Fruit fly (Drosophila melanogaster) whole organism, prepupa: Measurements from ENCODE around the gene scyl.

Experiments
- Blimp-1 ChIP-seq: fragments of 200-800 bp; sonication (Bioruptor generic); optimal IDR thresholded peaks from 3 replicates; lab custom pipeline; 2017; ENCODE audit warnings: missing biosample characterization, missing genetic modification characterization, mild to moderate bottlenecking, moderate library complexity, missing genetic modification reagents
- CG10631 ChIP-seq: fragments of 200-800 bp; sonication (Bioruptor generic); optimal IDR thresholded peaks from 2 replicates; lab custom pipeline; 2016; ENCODE audit warnings: missing biosample characterization, missing genetic modification characterization
- CG10669 ChIP-seq: fragments of 200-800 bp; sonication (Bioruptor generic); optimal IDR thresholded peaks from 3 replicates; lab custom pipeline; 2018; ENCODE audit warnings: missing biosample characterization, mild to moderate bottlenecking, missing genetic modification characterization, moderate library complexity
- CG11762 ChIP-seq: fragments of 200-800 bp; sonication (Bioruptor generic); optimal IDR thresholded peaks from 3 replicates; lab custom pipeline; 2016; ENCODE audit warnings: missing biosample characterization, missing genetic modification characterization; ENCODE audit not compliant: insufficient read depth
- CG11902 ChIP-seq: fragments of 200-800 bp; sonication (Bioruptor generic); optimal IDR thresholded peaks from 3 replicates; lab custom pipeline; 2016; ENCODE audit warnings: missing biosample characterization, missing genetic modification characterization
- CG15336 ChIP-seq: fragments of 200-800 bp; sonication (Bioruptor generic); IDR thresholded peaks from 2 replicates; pipeline ENCODE4 v1.3.6; 2022; ENCODE audit warnings: missing biosample characterization, missing genetic modification characterization
- CG1621 ChIP-seq: fragments of 200-800 bp; sonication (Bioruptor generic); optimal IDR thresholded peaks from 3 replicates; lab custom pipeline; 2018; ENCODE audit warnings: missing biosample characterization, mild to moderate bottlenecking, missing genetic modification characterization
- CG16779 ChIP-seq: fragments of 200-800 bp; sonication (Bioruptor generic); optimal IDR thresholded peaks from 3 replicates; lab custom pipeline; 2017; ENCODE audit warnings: missing biosample characterization, mild to moderate bottlenecking, missing genetic modification characterization
- CG3032 ChIP-seq: fragments of 200-800 bp; optimal IDR thresholded peaks from 2 replicates; lab custom pipeline; 2019; ENCODE audit warnings: missing biosample characterization, mild to moderate bottlenecking, missing genetic modification characterization, moderate library complexity
- CG31627 ChIP-seq: fragments of 200-800 bp; sonication (Bioruptor generic); optimal IDR thresholded peaks from 3 replicates; lab custom pipeline; 2016; ENCODE audit warnings: missing biosample characterization, missing genetic modification characterization
- CG3919 ChIP-seq: fragments of 200-800 bp; sonication (Bioruptor generic); optimal IDR thresholded peaks from 3 replicates; lab custom pipeline; 2016; ENCODE audit warnings: missing biosample characterization, missing genetic modification characterization
- CG4318 ChIP-seq: fragments of 200-800 bp; sonication (Bioruptor generic); optimal IDR thresholded peaks from 3 replicates; lab custom pipeline; 2017; ENCODE audit warnings: missing biosample characterization, mild to moderate bottlenecking, missing genetic modification characterization
- CG6276 ChIP-seq: fragments of 200-800 bp; sonication (Bioruptor generic); optimal IDR thresholded peaks from 2 replicates; lab custom pipeline; 2017; ENCODE audit warnings: missing biosample characterization, mild to moderate bottlenecking, missing genetic modification characterization
- CG6792 ChIP-seq: fragments of 200-800 bp; sonication (Bioruptor generic); optimal IDR thresholded peaks from 3 replicates; lab custom pipeline; 2016; ENCODE audit warnings: missing biosample characterization, missing genetic modification characterization
- CG6808 ChIP-seq: fragments of 200-800 bp; sonication (Bioruptor generic); optimal IDR thresholded peaks from 3 replicates; lab custom pipeline; 2017; ENCODE audit warnings: missing biosample characterization, missing genetic modification characterization, mild to moderate bottlenecking, moderate library complexity, missing genetic modification reagents
- CG6854 ChIP-seq: fragments of 200-800 bp; sonication (Bioruptor generic); optimal IDR thresholded peaks from 2 replicates; lab custom pipeline; 2017; ENCODE audit warnings: missing biosample characterization, mild to moderate bottlenecking, missing genetic modification characterization
- CG7368 ChIP-seq: fragments of 200-800 bp; sonication (Bioruptor generic); optimal IDR thresholded peaks from 3 replicates; lab custom pipeline; 2016; ENCODE audit warnings: missing biosample characterization, missing genetic modification characterization
- CG8119 ChIP-seq: fragments of 200-800 bp; sonication (Bioruptor generic); IDR thresholded peaks from 3 replicates; pipeline ENCODE4 v1.3.6; 2022; ENCODE audit warnings: missing biosample characterization, missing genetic modification characterization
- CG8319 ChIP-seq: fragments of 200-800 bp; sonication (Bioruptor generic); optimal IDR thresholded peaks from 3 replicates; lab custom pipeline; 2016; ENCODE audit warnings: missing biosample characterization, missing genetic modification characterization
- CG8632 ChIP-seq: fragments of 200-800 bp; sonication (Bioruptor generic); optimal IDR thresholded peaks from 3 replicates; lab custom pipeline; 2016; ENCODE audit warnings: missing biosample characterization, missing genetic modification characterization
- Eip78C ChIP-seq: fragments of 200-800 bp; sonication (Bioruptor generic); peaks from one replicate; lab custom pipeline; 2016; ENCODE audit warnings: missing biosample characterization, missing genetic modification characterization
- Eip93F ChIP-seq: fragments of 200-800 bp; sonication (Bioruptor generic); optimal IDR thresholded peaks from 2 replicates; lab custom pipeline; 2016; ENCODE audit warnings: missing biosample characterization, mild to moderate bottlenecking, missing genetic modification characterization
- Ets96B ChIP-seq: fragments of 200-800 bp; optimal IDR thresholded peaks from 2 replicates; lab custom pipeline; 2019; ENCODE audit warnings: missing biosample characterization, mild to moderate bottlenecking, missing genetic modification characterization, moderate library complexity
- Hr39 ChIP-seq: fragments of 200-800 bp; sonication (Bioruptor generic); optimal IDR thresholded peaks from 2 replicates; lab custom pipeline; 2016; ENCODE audit warnings: missing biosample characterization, missing genetic modification characterization
- Hr4 ChIP-seq: fragments of 200-800 bp; sonication (Bioruptor generic); optimal IDR thresholded peaks from 3 replicates; lab custom pipeline; 2016; ENCODE audit warnings: missing biosample characterization, missing genetic modification characterization
- Lpt ChIP-seq: fragments of 200-800 bp; sonication (Bioruptor generic); optimal IDR thresholded peaks from 3 replicates; lab custom pipeline; 2016; ENCODE audit warnings: missing biosample characterization, missing genetic modification characterization
- Met ChIP-seq: fragments of 200-800 bp; sonication (Bioruptor generic); optimal IDR thresholded peaks from 3 replicates; lab custom pipeline; 2016; ENCODE audit warnings: missing biosample characterization, missing genetic modification characterization
- Smox ChIP-seq: fragments of 200-800 bp; sonication (Bioruptor generic); optimal IDR thresholded peaks from 3 replicates; lab custom pipeline; 2016; ENCODE audit warnings: missing biosample characterization, missing genetic modification characterization
- Sox102F ChIP-seq: fragments of 200-800 bp; sonication (Bioruptor generic); optimal IDR thresholded peaks from 2 replicates; lab custom pipeline; 2016; ENCODE audit warnings: missing biosample characterization, mild to moderate bottlenecking, missing genetic modification characterization
- Sox14 ChIP-seq: fragments of 200-800 bp; sonication (Bioruptor generic); optimal IDR thresholded peaks from 3 replicates; lab custom pipeline; 2016; ENCODE audit warnings: missing biosample characterization, missing genetic modification characterization
- Sox15 ChIP-seq: fragments of 200-800 bp; sonication (Bioruptor generic); optimal IDR thresholded peaks from 3 replicates; lab custom pipeline; 2016; ENCODE audit warnings: missing biosample characterization, missing genetic modification characterization
- acj6 ChIP-seq: fragments of 200-800 bp; sonication (Bioruptor generic); optimal IDR thresholded peaks from 3 replicates; lab custom pipeline; 2016; ENCODE audit warnings: missing biosample characterization, missing genetic modification characterization
- cyc ChIP-seq: fragments of 200-800 bp; sonication (Bioruptor generic); optimal IDR thresholded peaks from 3 replicates; lab custom pipeline; 2016; ENCODE audit warnings: missing biosample characterization, missing genetic modification characterization
- dac ChIP-seq: fragments of 200-800 bp; sonication (Bioruptor generic); optimal IDR thresholded peaks from 2 replicates; lab custom pipeline; 2017; ENCODE audit warnings: missing biosample characterization, mild to moderate bottlenecking, missing genetic modification characterization
- dsx ChIP-seq: fragments of 200-800 bp; optimal IDR thresholded peaks from 3 replicates; lab custom pipeline; 2019; ENCODE audit warnings: missing biosample characterization, mild to moderate bottlenecking, missing genetic modification characterization, moderate library complexity; ENCODE audit not compliant: poor library complexity, severe bottlenecking
- eg ChIP-seq: fragments of 200-800 bp; sonication (Bioruptor generic); IDR thresholded peaks from 3 replicates; pipeline ENCODE4 v1.3.6; 2022; ENCODE audit warnings: missing biosample characterization, missing genetic modification characterization
- esn ChIP-seq: fragments of 200-800 bp; sonication (Bioruptor generic); optimal IDR thresholded peaks from 2 replicates; lab custom pipeline; 2016; ENCODE audit warnings: missing biosample characterization, mild to moderate bottlenecking, missing genetic modification characterization, moderate library complexity
- fkh ChIP-seq: fragments of 200-800 bp; sonication (Bioruptor generic); optimal IDR thresholded peaks from 3 replicates; lab custom pipeline; 2017; ENCODE audit warnings: missing biosample characterization, mild to moderate bottlenecking, missing genetic modification characterization, moderate library complexity
- net ChIP-seq: fragments of 200-800 bp; sonication (Bioruptor generic); optimal IDR thresholded peaks from 3 replicates; lab custom pipeline; 2016; ENCODE audit warnings: missing biosample characterization, missing genetic modification characterization
- pdm3 ChIP-seq: fragments of 200-800 bp; sonication (Bioruptor generic); optimal IDR thresholded peaks from 3 replicates; lab custom pipeline; 2016; ENCODE audit warnings: missing biosample characterization, missing genetic modification characterization
- salr ChIP-seq, 2 experiments: fragments of 200-800 bp; sonication (Bioruptor generic); optimal IDR thresholded peaks; 3 replicates each; lab custom pipeline; 2016 to 2018; ENCODE audit warnings: missing biosample characterization in 2 of 2, missing genetic modification characterization in 2 of 2, mild to moderate bottlenecking in 1 of 2
- spab ChIP-seq: fragments of 200-800 bp; sonication (Bioruptor generic); optimal IDR thresholded peaks from 2 replicates; lab custom pipeline; 2017; ENCODE audit warnings: missing biosample characterization, mild to moderate bottlenecking, missing genetic modification characterization, missing genetic modification reagents
- ss ChIP-seq, 2 experiments: fragments of 200-800 bp; sonication (Bioruptor generic); optimal IDR thresholded peaks; 2 replicates in 1 of 2; 3 replicates in 1 of 2; lab custom pipeline; 2017 to 2018; ENCODE audit warnings: mild to moderate bottlenecking in 2 of 2, missing biosample characterization in 2 of 2, missing genetic modification characterization in 2 of 2, moderate library complexity in 1 of 2
- svp ChIP-seq: fragments of 200-800 bp; sonication (Bioruptor generic); peaks from one replicate; lab custom pipeline; 2016; ENCODE audit warnings: missing biosample characterization, missing genetic modification characterization
- vri ChIP-seq: fragments of 200-800 bp; sonication (Bioruptor generic); optimal IDR thresholded peaks from 3 replicates; lab custom pipeline; 2016; ENCODE audit warnings: missing biosample characterization, mild to moderate bottlenecking, missing genetic modification characterization

The scyl gene

DNA sequence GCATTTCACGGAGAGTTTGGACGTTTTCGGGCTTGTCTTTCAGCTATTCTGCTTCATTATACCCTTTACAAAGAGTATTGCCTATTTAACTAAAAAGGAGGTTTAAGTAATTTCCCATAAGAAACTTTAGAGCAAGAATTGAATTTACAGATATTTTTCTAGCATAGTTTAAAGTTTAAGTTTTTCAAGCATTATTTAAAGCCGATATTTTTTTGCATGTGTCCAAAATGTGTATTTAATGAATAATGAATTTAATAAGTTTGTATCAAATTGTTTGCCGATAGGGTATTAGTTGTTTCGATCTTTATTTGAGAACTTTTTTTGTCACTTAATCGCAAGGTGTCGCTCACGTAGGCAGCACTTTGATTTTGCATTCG lies 44.7 kb downstream of the scyl start (continued):
- peak; percentile 88 for TF ChIP-seq Sox102F (GFP tag; lab: Kevin White, UChicago)
- TF ChIP-seq Eip78C, result peak; percentile 97
- peak; percentile 68 for TF ChIP-seq Hr4 (GFP tag; lab: Kevin White, UChicago)
- TF ChIP-seq CG6854 (GFP tag; lab: Kevin White, UChicago), result peak; percentile 71
- TF ChIP-seq CG15336 (GFP tag; lab: Robert Waterston, UW), result peak; percentile 80
- no peak for TF ChIP-seq dsx (GFP tag; lab: Kevin White, UChicago)
- peak; percentile 86 for TF ChIP-seq Smox
- TF ChIP-seq CG4318 (GFP tag; lab: Kevin White, UChicago), result peak; percentile 55
- peak; percentile 85 for TF ChIP-seq pdm3
- TF ChIP-seq salr (GFP tag; optimal IDR thresholded peaks at IDR 0.05; lab: Kevin White, UChicago), result peak in 1 of 2 experiments; percentile 29
- TF ChIP-seq Hr39 (GFP tag; lab: Kevin White, UChicago), result peak; percentile 90
- TF ChIP-seq vri, result peak; percentile 58
- peak; percentile 76 for TF ChIP-seq CG8632
- peak; percentile 58 for TF ChIP-seq CG3032 (tag; lab: Kevin White, UChicago)
- TF ChIP-seq CG10631 (GFP tag; lab: Kevin White, UChicago), result peak; percentile 70
- TF ChIP-seq CG3919 (GFP tag; lab: Kevin White, UChicago), result peak; percentile 87
- peak; percentile 77 for TF ChIP-seq CG6792 (GFP tag; lab: Kevin White, UChicago)
- TF ChIP-seq Sox15 (GFP tag; lab: Kevin White, UChicago), result peak; percentile 74
- TF ChIP-seq CG8119, result peak; percentile 81
- TF ChIP-seq dac, result no peak
- TF ChIP-seq CG10669 (GFP tag; lab: Kevin White, UChicago), result peak; percentile 70
- peak; percentile 71 for TF ChIP-seq CG7368 (GFP tag; lab: Kevin White, UChicago)
- TF ChIP-seq cyc (GFP tag; lab: Kevin White, UChicago), result peak; percentile 93

DNA sequence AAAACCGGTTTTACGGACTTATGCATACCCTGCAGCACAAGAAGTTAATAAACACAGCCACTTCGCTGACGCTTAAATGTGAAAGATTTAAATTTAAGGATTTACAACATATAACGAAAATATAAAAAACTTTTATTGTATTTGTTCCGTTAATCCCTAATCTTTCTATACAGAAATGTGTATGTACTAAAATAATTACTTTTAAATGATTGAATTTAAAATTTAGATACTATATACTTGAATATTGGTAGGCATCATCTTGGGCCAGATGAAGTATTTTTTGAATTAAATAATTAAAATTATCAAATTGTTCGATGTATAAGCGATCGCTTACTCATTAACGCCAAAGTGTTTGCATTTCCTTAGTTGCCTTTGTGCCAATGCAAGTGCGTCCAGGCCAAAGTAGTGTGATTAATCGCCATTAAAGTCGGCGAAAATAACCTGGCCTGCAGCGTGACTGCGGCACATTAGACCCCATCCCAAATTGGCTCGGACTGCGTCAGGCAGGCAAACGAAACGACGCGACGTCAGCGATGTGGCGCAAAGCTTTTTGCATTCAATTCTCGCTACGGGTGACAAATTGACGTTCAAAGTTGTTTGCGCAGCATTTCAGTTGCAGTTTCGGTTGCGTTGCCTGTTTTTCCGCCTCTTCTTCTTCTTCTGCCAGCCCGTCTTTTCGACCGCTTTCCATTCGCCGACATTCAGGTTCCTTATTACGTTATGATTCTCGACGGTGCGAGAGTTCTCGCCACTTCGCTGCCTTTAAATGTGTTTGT lies 45.7 kb downstream of the scyl start:
- TF ChIP-seq eg (GFP tag; lab: Robert Waterston, UW), result peak; percentile 60; the same call in 2 of the 3 replicates
- peak; percentile 38 for TF ChIP-seq CG3032 (tag; lab: Kevin White, UChicago)
- TF ChIP-seq CG16779, result no peak
- peak; percentile 31 for TF ChIP-seq CG11902
- no peak for TF ChIP-seq fkh (GFP tag; lab: Kevin White, UChicago)
- peak; percentile 92 for TF ChIP-seq Eip78C
- TF ChIP-seq CG6276 (GFP tag; lab: Kevin White, UChicago), result peak; percentile 71
- peak; percentile 52 for TF ChIP-seq CG6792 (GFP tag; lab: Kevin White, UChicago)
- peak; percentile 76 for TF ChIP-seq Smox
- TF ChIP-seq CG11762, result peak; percentile 30
- TF ChIP-seq CG10631 (GFP tag; lab: Kevin White, UChicago), result peak; percentile 57
- peak; percentile 12 for TF ChIP-seq Lpt (GFP tag; lab: Kevin White, UChicago)
- peak; percentile 44 for TF ChIP-seq CG7368 (GFP tag; lab: Kevin White, UChicago)
- peak; percentile 48 for TF ChIP-seq Sox14 (GFP tag; lab: Kevin White, UChicago)
- TF ChIP-seq Blimp-1 (GFP tag; lab: Kevin White, UChicago), result peak; percentile 23
- peak in 1 of 2 experiments; percentile 77 for TF ChIP-seq salr (GFP tag; optimal IDR thresholded peaks at IDR 0.05; lab: Kevin White, UChicago)
- no peak for TF ChIP-seq CG6854 (GFP tag; lab: Kevin White, UChicago)
- no peak for TF ChIP-seq CG8319
- TF ChIP-seq Hr4 (GFP tag; lab: Kevin White, UChicago), result peak; percentile 69
- no peak for TF ChIP-seq dsx (GFP tag; lab: Kevin White, UChicago)
- TF ChIP-seq CG10669 (GFP tag; lab: Kevin White, UChicago), result peak; percentile 6
- TF ChIP-seq CG3919 (GFP tag; lab: Kevin White, UChicago), result peak; percentile 57
- TF ChIP-seq acj6 (GFP tag; lab: Kevin White, UChicago), result peak; percentile 62
- TF ChIP-seq ss (GFP tag; optimal IDR thresholded peaks at IDR 0.05; lab: Kevin White, UChicago), result no peak
- no peak for TF ChIP-seq vri
- TF ChIP-seq CG31627 (GFP tag; lab: Kevin White, UChicago), result peak; percentile 68
- peak; percentile 58 for TF ChIP-seq dac
- TF ChIP-seq Met (GFP tag; lab: Kevin White, UChicago), result peak; percentile 80
- TF ChIP-seq Sox15 (GFP tag; lab: Kevin White, UChicago), result peak; percentile 38
- TF ChIP-seq Eip93F, result no peak
- TF ChIP-seq Ets96B (tag; lab: Kevin White, UChicago), result peak; percentile 37
- TF ChIP-seq net (GFP tag; lab: Kevin White, UChicago), result peak; percentile 39
- TF ChIP-seq CG4318 (GFP tag; lab: Kevin White, UChicago), result peak; percentile 69
- TF ChIP-seq CG6808 (GFP tag; lab: Kevin White, UChicago), result no peak
- no peak for TF ChIP-seq CG1621 (tag; lab: Kevin White, UChicago)
- no peak for TF ChIP-seq spab (GFP tag; lab: Kevin White, UChicago)
- peak; percentile 82 for TF ChIP-seq esn (GFP tag; lab: Kevin White, UChicago)
- peak; percentile 87 for TF ChIP-seq svp
